Worm (Caenorhabditis elegans) whole organism, midembryonic: Measurements from ENCODE around the gene dpf-2.

Experiments
- T22C8.4 ChIP-seq: fragments of 200-800 bp; sonication (Bioruptor generic); IDR thresholded peaks from 2 replicates; pipeline ENCODE4 v1.3.6; 2022; ENCODE audit warnings: missing genetic modification characterization, missing compliant biosample characterization
- cog-1 ChIP-seq: sonication (generic microtip); optimal IDR thresholded peaks from 2 replicates; lab custom pipeline; 2016; ENCODE audit warnings: missing genetic modification characterization, missing compliant biosample characterization
- klf-2 ChIP-seq: fragments of 200-800 bp; sonication (Bioruptor generic); conservative IDR thresholded peaks from 2 replicates; pipeline ENCODE4 v1.3.6; 2022; ENCODE audit warnings: missing genetic modification reagents, missing genetic modification characterization, missing compliant biosample characterization
- med-1 ChIP-seq: sonication (generic microtip); optimal IDR thresholded peaks from 2 replicates; lab custom pipeline; 2017; ENCODE audit warnings: missing genetic modification characterization, mild to moderate bottlenecking, missing compliant biosample characterization, antibody characterized with exemption, missing genetic modification reagents; ENCODE audit not compliant: insufficient read depth
- ref-1 ChIP-seq: fragments of 200-800 bp; sonication (Bioruptor generic); conservative IDR thresholded peaks from 2 replicates; pipeline ENCODE4 v1.3.6; 2022; ENCODE audit warnings: missing genetic modification reagents, missing genetic modification characterization, missing compliant biosample characterization
- ztf-23 ChIP-seq: fragments of 200-800 bp; sonication (Bioruptor generic); IDR thresholded peaks from 2 replicates; pipeline ENCODE4 v1.3.6; 2022; ENCODE audit warnings: missing genetic modification reagents, missing genetic modification characterization, missing compliant biosample characterization

DNA sequence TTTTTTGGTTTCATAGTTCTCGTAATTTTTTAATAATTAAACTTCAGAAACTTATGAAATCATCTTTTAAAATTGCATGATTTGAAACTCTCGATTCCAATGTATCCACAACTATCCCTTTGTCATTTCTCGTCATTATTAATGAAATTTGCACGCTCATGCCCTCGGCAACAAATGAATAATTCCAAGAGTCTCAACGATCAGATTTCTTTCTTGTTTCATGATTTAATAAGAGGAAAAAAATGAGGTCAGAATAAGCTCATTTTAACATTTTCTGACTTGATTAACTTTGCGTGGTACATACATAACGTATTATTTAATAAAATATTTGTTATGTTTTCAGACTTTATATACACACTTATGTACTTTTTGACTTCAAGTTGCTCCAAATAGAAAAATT, 6.7 kb downstream of the dpf-2 start:
- TF ChIP-seq ztf-23 (GFP tag; lab: Robert Waterston, UW), result no peak
- no peak for TF ChIP-seq ref-1 (GFP tag; lab: Robert Waterston, UW)
- no peak for TF ChIP-seq med-1 (GFP tag; lab: Kevin White, UChicago)
- no peak for TF ChIP-seq klf-2 (GFP tag; lab: Robert Waterston, UW)
- TF ChIP-seq T22C8.4, result no peak
- no peak for TF ChIP-seq cog-1 (tag; lab: Kevin White, UChicago)
